Worm (Caenorhabditis elegans) whole organism, early embryonic: ENCODE measurements around the gene gcna-1.

Source experiments
- B0310.2 ChIP-seq: sonication (generic microtip); optimal IDR thresholded peaks from 2 replicates; lab custom pipeline; 2016; ENCODE audit warnings: mild to moderate bottlenecking, missing genetic modification characterization, missing compliant biosample characterization
- F13C5.2 ChIP-seq: sonication (generic microtip); optimal IDR thresholded peaks from 2 replicates; lab custom pipeline; 2017; ENCODE audit warnings: mild to moderate bottlenecking, missing genetic modification characterization, inconsistent platforms, missing compliant biosample characterization
- aly-1 ChIP-seq: sonication (generic microtip); optimal IDR thresholded peaks from 2 replicates; lab custom pipeline; 2016; ENCODE audit warnings: missing genetic modification characterization, missing compliant biosample characterization
- ama-1 ChIP-seq: fragments of 150-350 bp; optimal IDR thresholded peaks from 2 replicates; lab custom pipeline; 2014
- ceh-13 ChIP-seq: fragments of 200-800 bp; sonication (Bioruptor generic); optimal IDR thresholded peaks from 2 replicates; lab custom pipeline; 2018; ENCODE audit warnings: mild to moderate bottlenecking, missing genetic modification characterization, missing compliant biosample characterization
- ceh-36 ChIP-seq: sonication (generic microtip); optimal IDR thresholded peaks from 2 replicates; lab custom pipeline; 2016; ENCODE audit warnings: missing genetic modification characterization, inconsistent platforms, missing compliant biosample characterization
- ets-7 ChIP-seq: sonication (generic microtip); optimal IDR thresholded peaks from 2 replicates; lab custom pipeline; 2016; ENCODE audit warnings: missing genotype, missing genetic modification characterization, missing compliant biosample characterization
- flt-1 ChIP-seq: fragments of 200-800 bp; sonication (Bioruptor generic); IDR thresholded peaks from 2 replicates; pipeline ENCODE4 v1.3.6; 2022; ENCODE audit warnings: missing genetic modification characterization, missing compliant biosample characterization
- hmbx-1 ChIP-seq: sonication (generic microtip); optimal IDR thresholded peaks from 2 replicates; lab custom pipeline; 2016; ENCODE audit warnings: mild to moderate bottlenecking, missing genetic modification characterization, missing compliant biosample characterization
- hmg-4 ChIP-seq: fragments of 200-800 bp; sonication (Bioruptor generic); optimal IDR thresholded peaks from 2 replicates; lab custom pipeline; 2018; ENCODE audit warnings: mild to moderate bottlenecking, missing genetic modification characterization, missing compliant biosample characterization
- hnd-1 ChIP-seq: sonication (generic microtip); optimal IDR thresholded peaks from 2 replicates; lab custom pipeline; 2016; ENCODE audit warnings: missing genetic modification characterization, missing compliant biosample characterization
- pes-1 ChIP-seq: fragments of 200-800 bp; sonication (Bioruptor generic); IDR thresholded peaks from 2 replicates; pipeline ENCODE4 v1.3.6; 2022; ENCODE audit warnings: missing genetic modification reagents, missing genetic modification characterization, missing compliant biosample characterization
- scrt-1 ChIP-seq: fragments of 200-800 bp; sonication (Bioruptor generic); IDR thresholded peaks from 2 replicates; pipeline ENCODE4 v1.3.6; 2022; ENCODE audit warnings: missing genetic modification characterization, missing compliant biosample characterization
- sea-1 ChIP-seq: fragments of 200-800 bp; sonication (Bioruptor generic); conservative IDR thresholded peaks from 2 replicates; pipeline ENCODE4 v1.3.6; 2022; ENCODE audit warnings: missing genetic modification characterization, missing compliant biosample characterization
- tbx-11 ChIP-seq: fragments of 200-800 bp; sonication (Bioruptor generic); IDR thresholded peaks from 2 replicates; pipeline ENCODE4 v1.3.6; 2022; ENCODE audit warnings: missing genetic modification characterization, missing compliant biosample characterization
- tbx-37 ChIP-seq: fragments of 200-800 bp; sonication (Bioruptor generic); conservative IDR thresholded peaks from 2 replicates; pipeline ENCODE4 v1.3.6; 2022; ENCODE audit warnings: missing genetic modification reagents, missing genetic modification characterization, missing compliant biosample characterization
- tra-4 ChIP-seq: sonication (generic microtip); optimal IDR thresholded peaks from 2 replicates; lab custom pipeline; 2017; ENCODE audit warnings: missing genetic modification characterization, missing compliant biosample characterization

Gene gcna-1

DNA sequence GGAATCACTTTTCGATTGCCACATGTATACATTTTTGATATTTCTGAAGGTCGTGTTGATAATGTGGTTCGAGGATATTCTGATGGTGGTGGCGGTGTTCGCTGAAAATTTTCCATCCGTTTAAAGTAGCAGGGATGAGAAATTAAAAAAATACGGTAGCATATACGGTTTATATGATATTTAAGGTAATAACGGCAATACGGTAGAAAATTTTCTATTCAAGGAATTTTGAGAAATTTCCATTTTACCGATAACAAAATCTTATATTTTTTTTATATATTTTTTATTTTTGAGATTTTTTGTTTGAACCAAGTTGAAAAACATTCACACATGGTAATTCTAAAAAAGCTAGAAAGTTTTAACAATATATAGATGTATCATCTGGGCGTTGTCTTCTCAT is 21.6 kb upstream of the gcna-1 start, which contains the start of gene ZK328.6:
ZK328.6 (minus strand) TSS at position 101 of the 400 bp plus-strand sequence.
- TF ChIP-seq pes-1 (GFP tag; lab: Robert Waterston, UW) = no peak

DNA sequence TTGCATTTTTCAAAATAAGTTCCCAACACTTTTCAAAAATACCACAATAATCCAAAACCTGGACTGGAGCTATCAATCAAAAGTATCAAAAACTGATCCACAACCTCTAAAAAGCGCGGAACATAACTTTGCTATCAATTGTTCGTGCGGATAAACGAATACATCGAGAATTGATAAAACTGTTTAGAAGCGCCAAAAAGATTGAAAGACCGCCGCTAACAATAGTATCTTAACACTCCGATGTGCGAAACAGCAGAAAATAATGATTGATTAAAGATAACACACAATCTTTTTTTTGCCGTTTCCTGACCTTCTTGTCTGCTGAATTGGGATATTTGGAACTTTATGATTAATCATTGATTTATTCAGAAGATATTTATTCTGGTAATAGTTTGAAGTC is 19.5 kb upstream of the gcna-1 start, which contains the start of gene tbx-7:
tbx-7 (minus strand) TSS at position 101 of the 400 bp plus-strand sequence.
- TF ChIP-seq hnd-1 (tag; lab: Kevin White, UChicago) (no peak), hmg-4 (GFP tag; lab: Kevin White, UChicago) (no peak), scrt-1 (GFP tag; lab: Robert Waterston, UW) (no peak), ama-1 (no peak), ceh-13 (GFP tag; lab: Kevin White, UChicago) (no peak), pes-1 (GFP tag; lab: Robert Waterston, UW) (no peak), flt-1 (GFP tag; lab: Robert Waterston, UW) (no peak), ets-7 (tag; lab: Kevin White, UChicago) (no peak), tra-4 (tag; lab: Kevin White, UChicago) (no peak), sea-1 (GFP tag; lab: Robert Waterston, UW) (no peak), F13C5.2 (tag; lab: Kevin White, UChicago) (no peak), ceh-36 (no peak), B0310.2 (tag; lab: Kevin White, UChicago) (no peak), aly-1 (no peak), tbx-11 (no peak), hmbx-1 (tag; lab: Kevin White, UChicago) (no peak), tbx-37 (no peak)

DNA sequence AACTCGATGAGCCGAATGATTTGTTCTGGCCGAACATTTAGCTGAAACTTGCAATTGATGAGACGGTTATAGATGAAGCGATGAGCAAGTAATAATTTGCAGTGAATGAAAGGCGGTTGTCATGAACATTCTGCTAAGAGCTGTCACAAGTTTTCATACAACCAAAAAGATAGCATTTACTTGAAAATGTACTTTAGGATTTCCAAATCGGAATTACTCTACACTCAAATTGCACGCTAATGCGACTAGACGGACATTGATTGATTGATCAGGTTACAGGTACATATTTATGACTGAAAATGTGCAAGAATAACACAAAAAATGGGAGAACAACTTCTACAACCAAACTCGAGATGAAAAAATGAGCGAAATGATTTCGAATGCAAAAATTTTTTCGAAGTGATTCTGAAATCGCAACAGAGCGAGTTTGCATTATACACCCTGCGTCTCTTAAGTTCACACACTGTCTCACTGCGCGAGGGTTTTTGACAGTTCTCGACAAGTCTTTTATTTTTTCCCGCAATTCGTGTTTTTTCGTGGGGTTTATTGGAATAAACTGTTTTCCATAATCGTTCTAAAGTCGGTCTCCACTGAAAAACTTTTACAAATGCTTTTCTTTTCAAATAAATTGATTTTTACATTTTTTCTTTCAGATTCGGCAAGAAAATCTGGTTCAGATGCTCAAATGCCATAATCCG is 10.8 kb upstream of the gcna-1 start, which contains the start of the genes npp-10 and cyk-3:
npp-10 (minus strand) TSS at position 51 of the 698 bp plus-strand sequence.
cyk-3 (plus strand) TSS at position 648 of the 698 bp plus-strand sequence.
- TF ChIP-seq aly-1 (no peak), ceh-13 (GFP tag; lab: Kevin White, UChicago) (no peak), hmbx-1 (tag; lab: Kevin White, UChicago) (no peak), tbx-11 (0 out of 2 replicates have a peak, but pooled peaks have one; percentile 35), tbx-37 (no peak)

DNA sequence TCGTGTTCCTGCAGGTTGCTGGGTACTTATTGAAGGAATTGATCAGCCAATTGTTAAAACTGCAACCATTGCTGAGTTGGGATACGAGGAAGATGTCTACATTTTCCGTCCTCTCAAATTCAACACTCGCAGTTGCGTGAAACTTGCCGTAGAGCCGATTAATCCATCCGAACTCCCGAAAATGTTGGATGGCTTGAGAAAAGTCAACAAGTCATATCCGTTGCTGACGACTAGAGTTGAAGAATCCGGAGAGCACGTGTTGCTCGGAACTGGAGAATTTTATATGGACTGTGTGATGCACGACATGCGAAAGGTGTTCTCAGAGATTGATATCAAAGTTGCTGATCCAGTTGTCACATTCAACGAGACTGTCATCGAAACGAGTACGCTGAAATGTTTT is 2.4 kb upstream of the gcna-1 start:
- no peak for TF ChIP-seq ceh-13 (GFP tag; lab: Kevin White, UChicago)
- no peak for TF ChIP-seq aly-1
- TF ChIP-seq tbx-11 = no peak
- no peak for TF ChIP-seq tbx-37
- no peak for TF ChIP-seq flt-1 (GFP tag; lab: Robert Waterston, UW)
- TF ChIP-seq pes-1 (GFP tag; lab: Robert Waterston, UW) = no peak
- no peak for TF ChIP-seq sea-1 (GFP tag; lab: Robert Waterston, UW)
- no peak for TF ChIP-seq ceh-36
- TF ChIP-seq hnd-1 (tag; lab: Kevin White, UChicago) = no peak
- no peak for TF ChIP-seq hmbx-1 (tag; lab: Kevin White, UChicago)
- no peak for TF ChIP-seq hmg-4 (GFP tag; lab: Kevin White, UChicago)
- no peak for TF ChIP-seq B0310.2 (tag; lab: Kevin White, UChicago)

DNA sequence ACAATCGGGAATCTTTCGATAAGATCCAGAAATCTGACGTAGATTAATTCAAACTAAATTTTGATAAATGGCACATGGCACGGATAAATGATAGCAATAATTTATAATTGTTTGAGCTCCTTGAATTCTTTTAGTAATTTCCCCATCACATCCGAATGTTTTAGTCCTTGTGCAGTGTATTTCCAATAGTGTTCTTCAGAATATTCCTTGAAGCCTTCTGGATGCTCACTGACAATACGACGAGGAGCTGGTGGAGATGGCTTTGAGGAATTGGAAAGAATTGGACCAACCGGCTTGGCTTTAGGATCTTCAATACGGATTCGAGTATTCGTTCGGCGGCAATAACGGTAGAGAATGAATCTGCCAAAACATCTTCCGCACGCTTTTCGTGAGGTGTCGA is 2.4 kb downstream of the gcna-1 start:
- no peak for TF ChIP-seq F13C5.2 (tag; lab: Kevin White, UChicago)
- no peak for TF ChIP-seq tbx-37
- TF ChIP-seq sea-1 (GFP tag; lab: Robert Waterston, UW) = no peak

DNA sequence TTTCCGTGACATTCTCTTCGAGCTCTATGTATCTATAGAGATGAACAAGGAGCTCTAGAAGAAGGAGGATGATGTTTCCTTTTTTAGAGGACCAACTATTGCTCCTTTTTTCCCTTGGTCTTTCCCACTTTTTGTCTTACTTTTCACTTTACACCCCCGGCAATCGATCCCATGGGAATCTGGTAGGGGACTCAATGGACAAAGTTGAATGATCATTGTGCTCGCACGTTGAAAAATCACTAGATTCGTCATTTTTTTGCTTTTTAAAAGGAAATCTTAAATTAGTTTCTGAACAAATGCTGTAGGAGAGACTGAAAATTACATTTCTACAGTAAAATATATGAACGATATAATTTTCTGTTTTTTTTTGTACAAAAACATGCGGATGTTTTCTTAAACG is 6.9 kb downstream of the gcna-1 start:
- TF ChIP-seq scrt-1 (GFP tag; lab: Robert Waterston, UW) (no peak), tbx-11 (no peak), hnd-1 (tag; lab: Kevin White, UChicago) (no peak), ceh-36 (no peak), B0310.2 (tag; lab: Kevin White, UChicago) (no peak), flt-1 (GFP tag; lab: Robert Waterston, UW) (no peak), tra-4 (tag; lab: Kevin White, UChicago) (no peak), hmg-4 (GFP tag; lab: Kevin White, UChicago) (no peak), hmbx-1 (tag; lab: Kevin White, UChicago) (no peak), sea-1 (GFP tag; lab: Robert Waterston, UW) (no peak), ceh-13 (GFP tag; lab: Kevin White, UChicago) (no peak), pes-1 (GFP tag; lab: Robert Waterston, UW) (no peak), ets-7 (tag; lab: Kevin White, UChicago) (no peak), ama-1 (no peak), F13C5.2 (tag; lab: Kevin White, UChicago) (no peak), aly-1 (no peak)

DNA sequence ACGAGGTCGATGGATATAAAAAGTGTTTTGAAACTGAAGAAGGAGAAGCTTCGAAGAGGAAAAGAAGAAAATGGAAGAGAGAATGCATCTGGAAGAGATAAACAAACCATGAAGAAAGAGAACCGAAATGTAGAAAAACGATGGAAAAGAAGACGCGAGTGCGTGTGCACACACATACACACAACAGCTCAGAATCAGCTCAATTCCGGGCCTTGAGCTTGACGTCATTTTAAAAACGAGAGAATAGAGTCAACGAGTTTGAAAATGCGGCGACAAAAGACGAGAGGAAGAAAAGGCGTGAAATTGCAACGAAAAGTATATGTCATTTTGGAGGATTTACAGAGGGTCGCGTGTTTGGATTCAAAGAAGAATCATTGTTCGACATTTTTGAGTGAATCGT is 9.3 kb downstream of the gcna-1 start:
- TF ChIP-seq ama-1 (no peak), aly-1 (no peak), tbx-11 (no peak), scrt-1 (GFP tag; lab: Robert Waterston, UW) (no peak), B0310.2 (tag; lab: Kevin White, UChicago) (no peak), pes-1 (GFP tag; lab: Robert Waterston, UW) (no peak), tbx-37 (no peak), flt-1 (GFP tag; lab: Robert Waterston, UW) (no peak), ceh-13 (GFP tag; lab: Kevin White, UChicago) (no peak), hmg-4 (GFP tag; lab: Kevin White, UChicago) (no peak), sea-1 (GFP tag; lab: Robert Waterston, UW) (no peak), tra-4 (tag; lab: Kevin White, UChicago) (no peak), ceh-36 (no peak), F13C5.2 (tag; lab: Kevin White, UChicago) (no peak), ets-7 (tag; lab: Kevin White, UChicago) (no peak), hnd-1 (tag; lab: Kevin White, UChicago) (no peak), hmbx-1 (tag; lab: Kevin White, UChicago) (no peak)
